Fruit fly (Drosophila melanogaster): ENCODE results near the gene CG3777.
A peak's percentile ranks its signal among the peaks of the same experiment; 100 is the strongest.

CG3777 gene

dm6 chrX:340809-341208 is 61.3 kb downstream of the CG3777 start (continued):
- TF ChIP-seq CG6276 (GFP tag; optimal IDR thresholded peaks at IDR 0.05) (no peak), Blimp-1 (GFP tag; optimal IDR thresholded peaks at IDR 0.05) (no peak), CG1621 (tag; optimal IDR thresholded peaks at IDR 0.05) (no peak), Sox102F (GFP tag; optimal IDR thresholded peaks at IDR 0.05) (no peak), CG10669 (GFP tag; optimal IDR thresholded peaks at IDR 0.05) (no peak), CG4318 (GFP tag; optimal IDR thresholded peaks at IDR 0.05) (no peak), CG6854 (GFP tag; optimal IDR thresholded peaks at IDR 0.05) (no peak), svp (GFP tag) (peak; percentile 68), achi (GFP tag; optimal IDR thresholded peaks at IDR 0.05) (peak; percentile 8), Smox (GFP tag; optimal IDR thresholded peaks at IDR 0.05) (peak; percentile 21), Gug (GFP tag; IDR thresholded peaks at IDR 0.05) (no peak), Met (GFP tag; optimal IDR thresholded peaks at IDR 0.05) (no peak), acj6 (GFP tag; optimal IDR thresholded peaks at IDR 0.05) (peak; percentile 20), cyc (GFP tag; optimal IDR thresholded peaks at IDR 0.05) (peak; percentile 3), OdsH (GFP tag; optimal IDR thresholded peaks at IDR 0.05) (peak; percentile 37)

dm6 chrX:342422-343169 is 63.1 kb downstream of the CG3777 start:
- TF ChIP-seq ss (GFP tag; optimal IDR thresholded peaks at IDR 0.05) = peak in 1 of 2 experiments; percentile 68
- no peak for TF ChIP-seq fd85E (GFP tag; optimal IDR thresholded peaks at IDR 0.05)
- peak; percentile 22 for TF ChIP-seq topi (GFP tag; optimal IDR thresholded peaks at IDR 0.05)
- TF ChIP-seq acj6 (GFP tag; optimal IDR thresholded peaks at IDR 0.05) = peak; percentile 41
- peak; percentile 1 for TF ChIP-seq CG11902 (GFP tag; optimal IDR thresholded peaks at IDR 0.05)
- TF ChIP-seq CG4318 (GFP tag; optimal IDR thresholded peaks at IDR 0.05) = no peak
- peak; percentile 27 for TF ChIP-seq Met (GFP tag; optimal IDR thresholded peaks at IDR 0.05)
- TF ChIP-seq Smox (GFP tag; optimal IDR thresholded peaks at IDR 0.05) = no peak
- TF ChIP-seq spab (GFP tag; optimal IDR thresholded peaks at IDR 0.05) = peak; percentile 55
- peak; percentile 65 for TF ChIP-seq CG15336 (GFP tag; IDR thresholded peaks at IDR 0.05)
- peak; percentile 43 for TF ChIP-seq CG6808 (GFP tag; optimal IDR thresholded peaks at IDR 0.05)
- TF ChIP-seq CG7368 (GFP tag; optimal IDR thresholded peaks at IDR 0.05) = peak; percentile 36
- TF ChIP-seq dsx (GFP tag; optimal IDR thresholded peaks at IDR 0.05; ENCODE audit: poor library complexity, severe bottlenecking) = peak; percentile 56
- TF ChIP-seq fkh (GFP tag; optimal IDR thresholded peaks at IDR 0.05) = no peak
- peak; percentile 38 for TF ChIP-seq pdm3 (GFP tag; optimal IDR thresholded peaks at IDR 0.05)
- no peak for TF ChIP-seq CG31627 (GFP tag; optimal IDR thresholded peaks at IDR 0.05)
- no peak for TF ChIP-seq fd59A (GFP tag; optimal IDR thresholded peaks at IDR 0.05)
- peak; percentile 79 for TF ChIP-seq CG8632 (GFP tag; optimal IDR thresholded peaks at IDR 0.05)
- peak; percentile 43 for TF ChIP-seq CG11762 (GFP tag; optimal IDR thresholded peaks at IDR 0.05; ENCODE audit: insufficient read depth)
- peak; percentile 60 for TF ChIP-seq achi (GFP tag; optimal IDR thresholded peaks at IDR 0.05)
- peak; percentile 57 for TF ChIP-seq net (GFP tag; optimal IDR thresholded peaks at IDR 0.05)
- peak; percentile 65 for TF ChIP-seq CG3032 (tag; optimal IDR thresholded peaks at IDR 0.05)
- peak; percentile 37 for TF ChIP-seq CG9139 (GFP tag; optimal IDR thresholded peaks at IDR 0.05)
- no peak for TF ChIP-seq dac (GFP tag; optimal IDR thresholded peaks at IDR 0.05)
- TF ChIP-seq CG16779 (tag; optimal IDR thresholded peaks at IDR 0.05) = peak; percentile 36
- TF ChIP-seq CG6163 (GFP tag; IDR thresholded peaks at IDR 0.05) = peak; percentile 32; the same call in 1 of the 3 replicates
- no peak for TF ChIP-seq Ets21C (GFP tag; optimal IDR thresholded peaks at IDR 0.05)
- TF ChIP-seq esn (GFP tag; optimal IDR thresholded peaks at IDR 0.05) = peak; percentile 48
- TF ChIP-seq CG32006 (GFP tag; optimal IDR thresholded peaks at IDR 0.05) = peak; percentile 69
- TF ChIP-seq CG10669 (GFP tag; optimal IDR thresholded peaks at IDR 0.05) = peak; percentile 64
- peak; percentile 21 for TF ChIP-seq CG6276 (GFP tag; optimal IDR thresholded peaks at IDR 0.05)
- peak; percentile 58 for TF ChIP-seq Ets96B (tag; optimal IDR thresholded peaks at IDR 0.05)
- peak; percentile 17 for TF ChIP-seq cyc (GFP tag; optimal IDR thresholded peaks at IDR 0.05)
- peak; percentile 1 for TF ChIP-seq vri (GFP tag; optimal IDR thresholded peaks at IDR 0.05)
- peak; percentile 87 for TF ChIP-seq Eip78C (GFP tag)
- no peak for TF ChIP-seq Hr39 (GFP tag; optimal IDR thresholded peaks at IDR 0.05)
- no peak for TF ChIP-seq Hr38 (GFP tag; optimal IDR thresholded peaks at IDR 0.05)
- TF ChIP-seq Lpt (GFP tag; optimal IDR thresholded peaks at IDR 0.05) = peak; percentile 56
- TF ChIP-seq Hr4 (GFP tag; optimal IDR thresholded peaks at IDR 0.05) = peak; percentile 41
- TF ChIP-seq Eip75B (GFP tag; optimal IDR thresholded peaks at IDR 0.05) = no peak
- TF ChIP-seq CG10631 (GFP tag; optimal IDR thresholded peaks at IDR 0.05) = peak; percentile 73
